Fruit fly (Drosophila melanogaster): Measurements from ENCODE around the gene CG10405.
A peak's percentile ranks its signal among the peaks of the same experiment; 100 is the strongest.

CG10405 gene

dm6 chr3R:16448378-16449134 is 5.7 kb upstream of the CG10405 start (continued):
- TF ChIP-seq CG10979 (tag; optimal IDR thresholded peaks at IDR 0.05): peak; percentile 64
- peak; percentile 53 for TF ChIP-seq gcm (GFP tag; optimal IDR thresholded peaks at IDR 0.05)
- TF ChIP-seq BEAF-32 (GFP tag; optimal IDR thresholded peaks at IDR 0.05): no peak
- peak; percentile 76 for TF ChIP-seq dysf (GFP tag; IDR thresholded peaks at IDR 0.05)
- peak; percentile 76 for TF ChIP-seq MTF-1 (GFP tag; optimal IDR thresholded peaks at IDR 0.05; ENCODE audit: borderline replicate concordance)
- peak; percentile 1 for TF ChIP-seq CG16863 (GFP tag; optimal IDR thresholded peaks at IDR 0.05)
- TF ChIP-seq CG1233 (GFP tag; optimal IDR thresholded peaks at IDR 0.05): peak; percentile 14
- TF ChIP-seq Hsf (GFP tag; optimal IDR thresholded peaks at IDR 0.05): peak; percentile 49
- TF ChIP-seq toy (GFP tag; IDR thresholded peaks at IDR 0.05): peak; percentile 65
- no peak for TF ChIP-seq unc-4 (GFP tag; IDR thresholded peaks at IDR 0.05; ENCODE audit: partially characterized antibody)
- TF ChIP-seq schlank (tag; optimal IDR thresholded peaks at IDR 0.05): peak; percentile 59
- no peak for TF ChIP-seq CG33557 (GFP tag; optimal IDR thresholded peaks at IDR 0.05)
- peak; percentile 68 for TF ChIP-seq CG31224 (GFP tag; IDR thresholded peaks at IDR 0.05)
- peak in 1 of 2 experiments; percentile 60 for TF ChIP-seq Hr78 (GFP tag; optimal IDR thresholded peaks at IDR 0.05)
- TF ChIP-seq Rfx (GFP tag; IDR thresholded peaks at IDR 0.05): peak; percentile 77
- no peak for TF ChIP-seq Hr39 (optimal IDR thresholded peaks at IDR 0.05)
- peak; percentile 65 for TF ChIP-seq zfh2 (GFP tag; optimal IDR thresholded peaks at IDR 0.05)

dm6 chr3R:16449187-16449973 is 4.9 kb upstream of the CG10405 start:
- TF ChIP-seq pan (optimal IDR thresholded peaks at IDR 0.05): no peak
- peak in 1 of 2 experiments; percentile 92 for TF ChIP-seq pan (GFP tag; optimal IDR thresholded peaks at IDR 0.05 in 1 of 2, IDR thresholded peaks at IDR 0.05 in 1 of 2)
- no peak for TF ChIP-seq CG34376 (GFP tag; optimal IDR thresholded peaks at IDR 0.05)
- TF ChIP-seq sob (GFP tag; IDR thresholded peaks at IDR 0.05): peak; percentile 91
- TF ChIP-seq ara (GFP tag; IDR thresholded peaks at IDR 0.05): peak; percentile 99
- TF ChIP-seq CG6683 (GFP tag; optimal IDR thresholded peaks at IDR 0.05): peak; percentile 49
- peak; percentile 74 for TF ChIP-seq gro (GFP tag; optimal IDR thresholded peaks at IDR 0.05)
- TF ChIP-seq ash1 (GFP tag; optimal IDR thresholded peaks at IDR 0.05): peak; percentile 62
- TF ChIP-seq disco-r (GFP tag; optimal IDR thresholded peaks at IDR 0.05): peak; percentile 80
- peak; percentile 96 for TF ChIP-seq phol (tag; optimal IDR thresholded peaks at IDR 0.05)
- peak; percentile 90 for TF ChIP-seq CG10209 (GFP tag; optimal IDR thresholded peaks at IDR 0.05)
- TF ChIP-seq slou (GFP tag; optimal IDR thresholded peaks at IDR 0.05): peak; percentile 43
- TF ChIP-seq fd3F (GFP tag; optimal IDR thresholded peaks at IDR 0.05): peak; percentile 73
- peak; percentile 98 for TF ChIP-seq fd96Cb (tag; optimal IDR thresholded peaks at IDR 0.05)
- TF ChIP-seq CG15011 (GFP tag; optimal IDR thresholded peaks at IDR 0.05): peak; percentile 71
- TF ChIP-seq tll (GFP tag; optimal IDR thresholded peaks at IDR 0.05): no peak
- peak; percentile 87 for TF ChIP-seq CG31388 (GFP tag; optimal IDR thresholded peaks at IDR 0.05)
- TF ChIP-seq CG1792 (GFP tag; optimal IDR thresholded peaks at IDR 0.05): peak; percentile 89
- TF ChIP-seq CG13624 (GFP tag; optimal IDR thresholded peaks at IDR 0.05): peak; percentile 93
- peak; percentile 77 for TF ChIP-seq nau (GFP tag; optimal IDR thresholded peaks at IDR 0.05)
- peak; percentile 98 for TF ChIP-seq sisA (GFP tag; IDR thresholded peaks at IDR 0.05)
- TF ChIP-seq Lhr (GFP tag; optimal IDR thresholded peaks at IDR 0.05): peak; percentile 89
- TF ChIP-seq ato (GFP tag; IDR thresholded peaks at IDR 0.05; ENCODE audit: partially characterized antibody): no peak
- TF ChIP-seq sr (GFP tag; IDR thresholded peaks at IDR 0.05): peak; percentile 83
- TF ChIP-seq Dfd (GFP tag; optimal IDR thresholded peaks at IDR 0.05): no peak
- no peak for TF ChIP-seq fru (optimal IDR thresholded peaks at IDR 0.05)
- TF ChIP-seq CG31224 (GFP tag; IDR thresholded peaks at IDR 0.05): peak; percentile 85
- TF ChIP-seq CrebB (tag; optimal IDR thresholded peaks at IDR 0.05): peak; percentile 77
- peak; percentile 93 for TF ChIP-seq CG31441 (GFP tag; IDR thresholded peaks at IDR 0.05)
- peak; percentile 75 for TF ChIP-seq CG6791 (GFP tag; IDR thresholded peaks at IDR 0.05; ENCODE audit: partially characterized antibody)
- TF ChIP-seq CG7839 (tag; optimal IDR thresholded peaks at IDR 0.05): peak; percentile 96
